Fruit fly (Drosophila melanogaster): ENCODE measurements around the gene CG10462.

Gene CG10462

dm6 chr2L:19700868-19701267 lies 34.9 kb downstream of the CG10462 start, which contains the start of gene scw:
Gene scw, minus strand, starts transcription at chr2L:19700968.
- TF ChIP-seq CG17801 (GFP tag; optimal IDR thresholded peaks at IDR 0.05; ENCODE audit: partially characterized antibody), result no peak

dm6 chr2L:19682533-19682932 lies 53.2 kb downstream of the CG10462 start:
- no peak for TF ChIP-seq CG17801 (GFP tag; optimal IDR thresholded peaks at IDR 0.05; ENCODE audit: partially characterized antibody)

All from ovary, adult (tissue).